Worm (Caenorhabditis elegans): Measurements from ENCODE around the gene ubc-18.

Gene ubc-18

ce11 chrIII:7067385-7067896 is 929 bp downstream of the ubc-18 start, which contains the start of gene ger-1:
Gene ger-1 (minus strand): TSS chrIII:7067477.
- TF ChIP-seq lin-35 (GFP tag; optimal IDR thresholded peaks at IDR 0.05) (peak in 1 of 2 experiments; percentile 13), unc-30 (tag; optimal IDR thresholded peaks at IDR 0.05) (no peak), nhr-20 (tag; optimal IDR thresholded peaks at IDR 0.05) (no peak), ceh-90 (tag; optimal IDR thresholded peaks at IDR 0.05) (no peak), efl-1 (optimal IDR thresholded peaks at IDR 0.05) (no peak), efl-1 (GFP tag; optimal IDR thresholded peaks at IDR 0.05 in 1 of 2) (peak in 1 of 2 experiments; percentile 93), ceh-8 (GFP tag; optimal IDR thresholded peaks at IDR 0.05) (no peak), dpl-1 (GFP tag; optimal IDR thresholded peaks at IDR 0.05) (peak in 1 of 3 experiments; percentile 3), rnt-1 (tag; optimal IDR thresholded peaks at IDR 0.05) (no peak)

ce11 chrIII:7064185-7064584 is 4.2 kb downstream of the ubc-18 start, which contains the start of gene R01H2.4:
Gene R01H2.4 (minus strand): TSS chrIII:7064285.
- TF ChIP-seq pqm-1 (tag; optimal IDR thresholded peaks at IDR 0.05) (no peak), aha-1 (tag; optimal IDR thresholded peaks at IDR 0.05) (no peak), isw-1 (GFP tag; IDR thresholded peaks at IDR 0.05) (no peak), pag-3 (tag; optimal IDR thresholded peaks at IDR 0.05; ENCODE audit: borderline replicate concordance, insufficient read depth) (no peak), fos-1 (tag; optimal IDR thresholded peaks at IDR 0.05) (no peak), mdl-1 (tag; optimal IDR thresholded peaks at IDR 0.05) (no peak), nhr-84 (tag; optimal IDR thresholded peaks at IDR 0.05) (no peak), nhr-19 (GFP tag; conservative IDR thresholded peaks at IDR 0.05) (no peak), lin-39 (tag; optimal IDR thresholded peaks at IDR 0.05) (no peak), fkh-10 (GFP tag; optimal IDR thresholded peaks at IDR 0.05) (no peak), sox-4 (tag; optimal IDR thresholded peaks at IDR 0.05) (no peak), nhr-71 (tag; optimal IDR thresholded peaks at IDR 0.05) (no peak)

DNA sequence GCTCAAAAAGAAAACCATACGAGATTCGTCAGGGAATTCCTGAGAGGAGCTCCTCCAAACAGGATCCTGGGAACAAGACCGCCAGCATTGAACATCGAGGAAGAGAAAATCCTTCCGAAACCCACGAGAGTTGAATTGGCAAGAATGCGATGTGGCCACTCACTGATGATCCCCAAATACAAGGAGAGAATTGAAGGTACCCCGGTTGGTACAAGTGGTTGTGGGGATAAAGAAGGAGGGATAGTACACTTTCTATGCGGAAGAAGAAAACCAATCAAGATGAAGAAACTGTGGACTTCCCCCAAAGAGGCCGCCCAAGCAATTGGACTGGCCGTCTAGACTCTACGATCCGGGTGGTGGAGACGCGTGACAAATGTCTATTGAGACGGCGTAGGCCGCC is 5.3 kb downstream of the ubc-18 start:
- TF ChIP-seq zag-1 (tag; optimal IDR thresholded peaks at IDR 0.05) (no peak), ets-5 (GFP tag; IDR thresholded peaks at IDR 0.05) (no peak)

DNA sequence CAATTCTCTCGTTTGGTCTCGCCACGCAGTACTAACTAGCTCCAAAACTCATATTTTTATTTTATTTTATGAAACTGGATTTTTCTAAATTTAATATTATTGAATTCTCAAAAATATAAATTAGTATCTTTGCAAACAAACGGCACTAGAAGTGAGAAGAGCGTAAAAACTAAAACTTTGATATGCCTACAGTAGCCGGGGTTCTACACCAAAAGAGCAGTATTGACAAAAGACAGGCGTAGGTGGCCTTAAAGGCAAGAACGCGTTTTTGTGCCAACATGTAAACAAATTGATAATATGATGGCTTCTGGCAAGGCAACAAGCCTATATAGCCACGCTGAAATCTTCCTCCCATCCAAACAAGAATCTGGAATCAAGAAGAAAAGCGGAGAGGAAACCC is 5.8 kb downstream of the ubc-18 start, which contains the start of gene R01H2.1:
Gene R01H2.1, plus strand, starts transcription at position 301 of the 400 bp plus-strand sequence.
- TF ChIP-seq snpc-4 (tag; optimal IDR thresholded peaks at IDR 0.05) = no peak
- no peak for TF ChIP-seq fos-1 (tag; optimal IDR thresholded peaks at IDR 0.05)
- TF ChIP-seq lin-39 (tag; optimal IDR thresholded peaks at IDR 0.05) = no peak
- TF ChIP-seq sptf-1 (tag; optimal IDR thresholded peaks at IDR 0.05) = no peak
- no peak for TF ChIP-seq pax-3 (tag; optimal IDR thresholded peaks at IDR 0.05)
- TF ChIP-seq skn-1 (tag; optimal IDR thresholded peaks at IDR 0.05) = no peak
- TF ChIP-seq unc-130 (tag; optimal IDR thresholded peaks at IDR 0.05) = no peak
- no peak for TF ChIP-seq sup-37 (GFP tag; optimal IDR thresholded peaks at IDR 0.05)

DNA sequence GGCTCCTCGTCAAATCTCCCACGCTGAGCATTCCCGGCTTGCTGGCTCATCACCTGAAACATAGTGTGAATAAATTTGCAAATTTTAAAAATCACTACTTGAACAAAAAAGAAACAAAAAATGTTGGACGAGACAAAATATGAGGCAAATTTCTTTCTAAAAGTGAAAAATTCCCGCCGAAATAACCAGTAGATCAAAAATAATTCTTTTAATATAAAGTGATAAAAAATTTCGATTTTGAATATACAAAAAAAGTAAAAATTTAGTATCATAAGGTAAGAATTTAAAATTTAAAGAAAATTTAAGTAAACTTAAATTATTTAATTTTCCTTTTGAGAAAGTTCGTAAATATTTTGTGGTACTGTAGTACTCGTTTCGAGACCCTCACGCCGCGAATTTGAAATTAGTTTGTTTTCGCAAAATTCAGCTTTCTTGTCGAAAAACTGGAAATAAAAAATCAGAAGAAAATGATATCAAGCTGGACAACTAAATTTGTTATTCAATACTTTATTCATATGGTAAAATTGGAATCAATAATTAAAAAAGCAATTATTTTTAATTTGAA is 7.8 kb downstream of the ubc-18 start, which contains the start of gene egg-2:
Gene egg-2, minus strand, starts transcription at position 53 of the 565 bp plus-strand sequence.
- no peak for TF ChIP-seq ceh-90 (tag; optimal IDR thresholded peaks at IDR 0.05)
- TF ChIP-seq zag-1 (tag; optimal IDR thresholded peaks at IDR 0.05) = no peak
- TF ChIP-seq fos-1 (tag; optimal IDR thresholded peaks at IDR 0.05) = no peak
- TF ChIP-seq sptf-1 (tag; optimal IDR thresholded peaks at IDR 0.05) = no peak
- no peak for TF ChIP-seq blmp-1 (tag; optimal IDR thresholded peaks at IDR 0.05)
- no peak for TF ChIP-seq efl-3 (GFP tag; optimal IDR thresholded peaks at IDR 0.05)
- no peak for TF ChIP-seq ceh-82 (tag; optimal IDR thresholded peaks at IDR 0.05)
- TF ChIP-seq grh-1 (GFP tag; IDR thresholded peaks at IDR 0.05) = no peak
- TF ChIP-seq lin-39 (tag; optimal IDR thresholded peaks at IDR 0.05) = no peak
- TF ChIP-seq nhr-76 (tag; optimal IDR thresholded peaks at IDR 0.05) = no peak
- no peak for TF ChIP-seq F16B12.6 (tag; optimal IDR thresholded peaks at IDR 0.05)
- TF ChIP-seq nhr-77 (tag; optimal IDR thresholded peaks at IDR 0.05) = no peak
